Fruit fly (Drosophila melanogaster): ENCODE results near the gene TrpRS-m.

Gene TrpRS-m

DNA sequence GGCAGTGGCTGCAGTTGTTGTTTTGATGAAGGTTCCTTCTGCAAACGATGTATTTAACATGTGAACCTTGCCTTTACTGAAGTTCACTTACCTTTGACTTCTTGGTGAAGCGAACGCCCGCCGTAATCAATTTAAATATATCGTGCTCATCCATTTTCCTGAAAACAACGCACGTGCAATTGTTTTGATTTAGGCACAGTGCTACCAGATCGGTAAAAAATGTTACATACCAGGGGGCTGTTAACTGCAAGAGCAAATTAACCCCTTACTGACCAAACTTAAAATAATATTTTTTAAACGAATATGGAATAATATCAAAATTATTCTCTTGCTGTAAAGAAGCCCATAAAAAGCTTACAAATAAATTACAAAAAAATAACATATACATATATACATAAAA lies 45.0 kb upstream of the TrpRS-m start, which contains the start of gene ais (continued):
- TF ChIP-seq aop (GFP tag; IDR thresholded peaks at IDR 0.05): no peak
- no peak for TF ChIP-seq CG11723 (GFP tag; optimal IDR thresholded peaks at IDR 0.05)
- TF ChIP-seq CG10366 (GFP tag; IDR thresholded peaks at IDR 0.05): 0 out of 2 replicates have a peak, but pooled peaks have one; percentile 13
- no peak for TF ChIP-seq CG10462 (GFP tag; optimal IDR thresholded peaks at IDR 0.05)
- no peak for TF ChIP-seq Sry-β (GFP tag; optimal IDR thresholded peaks at IDR 0.05)
- TF ChIP-seq pb (GFP tag; optimal IDR thresholded peaks at IDR 0.05): no peak
- TF ChIP-seq Dek (tag; optimal IDR thresholded peaks at IDR 0.05): no peak
- TF ChIP-seq PHDP (tag; optimal IDR thresholded peaks at IDR 0.05): peak; percentile 22
- no peak for TF ChIP-seq emc (GFP tag; optimal IDR thresholded peaks at IDR 0.05)
- TF ChIP-seq ci (GFP tag; IDR thresholded peaks at IDR 0.05): peak; percentile 38; the same call in 1 of the 3 replicates
- no peak for TF ChIP-seq CG7556 (GFP tag; optimal IDR thresholded peaks at IDR 0.05)
- TF ChIP-seq so (GFP tag; IDR thresholded peaks at IDR 0.05): no peak
- no peak for TF ChIP-seq CG9437 (GFP tag; optimal IDR thresholded peaks at IDR 0.05)
- no peak for TF ChIP-seq Sox100B (GFP tag; optimal IDR thresholded peaks at IDR 0.05)
- TF ChIP-seq crol (GFP tag; IDR thresholded peaks at IDR 0.05): no peak
- TF ChIP-seq slou (GFP tag; optimal IDR thresholded peaks at IDR 0.05): no peak
- TF ChIP-seq CG11560 (tag; IDR thresholded peaks at IDR 0.05): no peak
- no peak for TF ChIP-seq ap (GFP tag; IDR thresholded peaks at IDR 0.05)
- TF ChIP-seq knrl (GFP tag; IDR thresholded peaks at IDR 0.05; ENCODE audit: partially characterized antibody): no peak
- TF ChIP-seq CG13287 (GFP tag; IDR thresholded peaks at IDR 0.05; ENCODE audit: partially characterized antibody): no peak
- TF ChIP-seq CG8924 (tag; optimal IDR thresholded peaks at IDR 0.05): no peak
- no peak for TF ChIP-seq CG43689 (GFP tag; IDR thresholded peaks at IDR 0.05)
- peak; percentile 64; the same call in 1 of the 2 replicates for TF ChIP-seq CG3847 (GFP tag; IDR thresholded peaks at IDR 0.05)
- TF ChIP-seq gcm (GFP tag; optimal IDR thresholded peaks at IDR 0.05): no peak
- peak; percentile 24; the same call in 1 of the 2 replicates for TF ChIP-seq CG14014 (GFP tag; IDR thresholded peaks at IDR 0.05)
- no peak for TF ChIP-seq CG18764 (GFP tag; optimal IDR thresholded peaks at IDR 0.05)
- TF ChIP-seq CG5953 (GFP tag; IDR thresholded peaks at IDR 0.05): no peak
- no peak for TF ChIP-seq HLHmδ (GFP tag; optimal IDR thresholded peaks at IDR 0.05)
- no peak for TF ChIP-seq CG11456 (GFP tag; IDR thresholded peaks at IDR 0.05)
- no peak for TF ChIP-seq Usf (GFP tag; optimal IDR thresholded peaks at IDR 0.05)
- no peak for TF ChIP-seq CG17328 (GFP tag; IDR thresholded peaks at IDR 0.05)
- no peak for TF ChIP-seq ase (GFP tag; IDR thresholded peaks at IDR 0.05)
- TF ChIP-seq bab2 (GFP tag; optimal IDR thresholded peaks at IDR 0.05): no peak
- no peak for TF ChIP-seq C15 (GFP tag; IDR thresholded peaks at IDR 0.05)
- no peak for TF ChIP-seq onecut (GFP tag; IDR thresholded peaks at IDR 0.05)
- no peak for TF ChIP-seq CG2889 (GFP tag; IDR thresholded peaks at IDR 0.05)
- no peak for TF ChIP-seq sima (GFP tag; optimal IDR thresholded peaks at IDR 0.05)
- TF ChIP-seq CG9609 (GFP tag; optimal IDR thresholded peaks at IDR 0.05): no peak
- TF ChIP-seq otp (GFP tag; IDR thresholded peaks at IDR 0.05): no peak
- no peak for TF ChIP-seq CG3163 (GFP tag; optimal IDR thresholded peaks at IDR 0.05)
- no peak for TF ChIP-seq HLH4C (GFP tag; IDR thresholded peaks at IDR 0.05; ENCODE audit: partially characterized antibody)
- TF ChIP-seq ranshi (GFP tag; IDR thresholded peaks at IDR 0.05): no peak
- peak; percentile 38 for TF ChIP-seq pzg (GFP tag; optimal IDR thresholded peaks at IDR 0.05)
- TF ChIP-seq YL-1 (GFP tag; optimal IDR thresholded peaks at IDR 0.05): peak; percentile 41
- TF ChIP-seq fd96Cb (tag; optimal IDR thresholded peaks at IDR 0.05): no peak
- TF ChIP-seq sim (GFP tag; IDR thresholded peaks at IDR 0.05): no peak
- TF ChIP-seq jumu (GFP tag; optimal IDR thresholded peaks at IDR 0.05): no peak
- no peak for TF ChIP-seq Neu2 (GFP tag; optimal IDR thresholded peaks at IDR 0.05; ENCODE audit: borderline replicate concordance)
- TF ChIP-seq Poxn (GFP tag; IDR thresholded peaks at IDR 0.05): no peak
- no peak for TF ChIP-seq ATbp (GFP tag; optimal IDR thresholded peaks at IDR 0.05)
- no peak for TF ChIP-seq CG3065 (GFP tag; optimal IDR thresholded peaks at IDR 0.05)
- no peak for TF ChIP-seq inv (GFP tag; IDR thresholded peaks at IDR 0.05; ENCODE audit: partially characterized antibody)
- TF ChIP-seq CG33213 (GFP tag; optimal IDR thresholded peaks at IDR 0.05): no peak
